Fruit fly (Drosophila melanogaster) whole organism, prepupa: ENCODE results near the gene stac.

Experiments
- CG10631 ChIP-seq: fragments of 200-800 bp; sonication (Bioruptor generic); optimal IDR thresholded peaks from 2 replicates; lab custom pipeline; 2016; ENCODE audit warnings: missing biosample characterization, missing genetic modification characterization
- CG34406 ChIP-seq: fragments of 200-800 bp; sonication (Bioruptor generic); optimal IDR thresholded peaks from 3 replicates; lab custom pipeline; 2016; ENCODE audit warnings: missing biosample characterization, missing genetic modification characterization
- CG6276 ChIP-seq: fragments of 200-800 bp; sonication (Bioruptor generic); optimal IDR thresholded peaks from 2 replicates; lab custom pipeline; 2017; ENCODE audit warnings: missing biosample characterization, mild to moderate bottlenecking, missing genetic modification characterization
- CG6792 ChIP-seq: fragments of 200-800 bp; sonication (Bioruptor generic); optimal IDR thresholded peaks from 3 replicates; lab custom pipeline; 2016; ENCODE audit warnings: missing biosample characterization, missing genetic modification characterization
- CG8632 ChIP-seq: fragments of 200-800 bp; sonication (Bioruptor generic); optimal IDR thresholded peaks from 3 replicates; lab custom pipeline; 2016; ENCODE audit warnings: missing biosample characterization, missing genetic modification characterization
- Eip75B ChIP-seq: fragments of 200-800 bp; sonication (Bioruptor generic); optimal IDR thresholded peaks from 3 replicates; lab custom pipeline; 2016; ENCODE audit warnings: missing biosample characterization, missing genetic modification characterization
- Ets21C ChIP-seq: fragments of 200-800 bp; sonication (Bioruptor generic); optimal IDR thresholded peaks from 3 replicates; lab custom pipeline; 2016; ENCODE audit warnings: missing biosample characterization, missing genetic modification characterization
- Gug ChIP-seq: fragments of 200-800 bp; sonication (Bioruptor generic); IDR thresholded peaks from 2 replicates; pipeline ENCODE4 v1.3.6; 2022; ENCODE audit warnings: missing biosample characterization, missing genetic modification characterization
- Hr39 ChIP-seq: fragments of 200-800 bp; sonication (Bioruptor generic); optimal IDR thresholded peaks from 2 replicates; lab custom pipeline; 2016; ENCODE audit warnings: missing biosample characterization, missing genetic modification characterization
- Met ChIP-seq: fragments of 200-800 bp; sonication (Bioruptor generic); optimal IDR thresholded peaks from 3 replicates; lab custom pipeline; 2016; ENCODE audit warnings: missing biosample characterization, missing genetic modification characterization
- Sox14 ChIP-seq: fragments of 200-800 bp; sonication (Bioruptor generic); optimal IDR thresholded peaks from 3 replicates; lab custom pipeline; 2016; ENCODE audit warnings: missing biosample characterization, missing genetic modification characterization
- lz ChIP-seq: fragments of 200-800 bp; sonication (Bioruptor generic); optimal IDR thresholded peaks from 3 replicates; lab custom pipeline; 2016; ENCODE audit warnings: missing biosample characterization, missing genetic modification characterization

- TF ChIP-seq Sox14 (GFP tag; lab: Kevin White, UChicago): peak; percentile 31
- TF ChIP-seq Eip75B (GFP tag; lab: Kevin White, UChicago): no peak
- no peak for TF ChIP-seq CG34406 (GFP tag; lab: Kevin White, UChicago)
- no peak for TF ChIP-seq Met
- peak; percentile 24 for TF ChIP-seq CG10631
- no peak for TF ChIP-seq Gug (GFP tag; lab: Robert Waterston, UW)
- no peak for TF ChIP-seq CG6792 (GFP tag; lab: Kevin White, UChicago)
- no peak for TF ChIP-seq Ets21C
- peak; percentile 68 for TF ChIP-seq CG6276 (GFP tag; lab: Kevin White, UChicago)
- TF ChIP-seq Hr39 (GFP tag; lab: Kevin White, UChicago): no peak
- TF ChIP-seq CG8632 (GFP tag; lab: Kevin White, UChicago): no peak
- TF ChIP-seq lz (GFP tag; lab: Kevin White, UChicago): no peak
Observed at dm6 chr3R:25051441-25052097, 4.5 kb upstream of the stac start.
